Fruit fly (Drosophila melanogaster) whole organism, prepupa: ENCODE results near the gene CG6028.

ENCODE experiments used
- Blimp-1 ChIP-seq: fragments of 200-800 bp; sonication (Bioruptor generic); optimal IDR thresholded peaks from 3 replicates; lab custom pipeline; 2017; ENCODE audit warnings: missing biosample characterization, missing genetic modification characterization, mild to moderate bottlenecking, moderate library complexity, missing genetic modification reagents
- CG10631 ChIP-seq: fragments of 200-800 bp; sonication (Bioruptor generic); optimal IDR thresholded peaks from 2 replicates; lab custom pipeline; 2016; ENCODE audit warnings: missing biosample characterization, missing genetic modification characterization
- CG10669 ChIP-seq: fragments of 200-800 bp; sonication (Bioruptor generic); optimal IDR thresholded peaks from 3 replicates; lab custom pipeline; 2018; ENCODE audit warnings: missing biosample characterization, mild to moderate bottlenecking, missing genetic modification characterization, moderate library complexity
- CG11294 ChIP-seq: fragments of 200-800 bp; sonication (Bioruptor generic); IDR thresholded peaks from 2 replicates; pipeline ENCODE4 v1.3.6; 2022; ENCODE audit warnings: missing biosample characterization, missing genetic modification characterization
- CG11762 ChIP-seq: fragments of 200-800 bp; sonication (Bioruptor generic); optimal IDR thresholded peaks from 3 replicates; lab custom pipeline; 2016; ENCODE audit warnings: missing biosample characterization, missing genetic modification characterization; ENCODE audit not compliant: insufficient read depth
- CG11902 ChIP-seq: fragments of 200-800 bp; sonication (Bioruptor generic); optimal IDR thresholded peaks from 3 replicates; lab custom pipeline; 2016; ENCODE audit warnings: missing biosample characterization, missing genetic modification characterization
- CG1621 ChIP-seq: fragments of 200-800 bp; sonication (Bioruptor generic); optimal IDR thresholded peaks from 3 replicates; lab custom pipeline; 2018; ENCODE audit warnings: missing biosample characterization, mild to moderate bottlenecking, missing genetic modification characterization
- CG31627 ChIP-seq: fragments of 200-800 bp; sonication (Bioruptor generic); optimal IDR thresholded peaks from 3 replicates; lab custom pipeline; 2016; ENCODE audit warnings: missing biosample characterization, missing genetic modification characterization
- CG32006 ChIP-seq: fragments of 200-800 bp; sonication (Bioruptor generic); optimal IDR thresholded peaks from 3 replicates; lab custom pipeline; 2017; ENCODE audit warnings: missing biosample characterization, mild to moderate bottlenecking, missing genetic modification characterization
- CG3919 ChIP-seq: fragments of 200-800 bp; sonication (Bioruptor generic); optimal IDR thresholded peaks from 3 replicates; lab custom pipeline; 2016; ENCODE audit warnings: missing biosample characterization, missing genetic modification characterization
- CG6163 ChIP-seq: fragments of 200-800 bp; sonication (Bioruptor generic); IDR thresholded peaks from 3 replicates; pipeline ENCODE4 v1.3.6; 2022; ENCODE audit warnings: missing biosample characterization, missing genetic modification characterization
- CG6276 ChIP-seq: fragments of 200-800 bp; sonication (Bioruptor generic); optimal IDR thresholded peaks from 2 replicates; lab custom pipeline; 2017; ENCODE audit warnings: missing biosample characterization, mild to moderate bottlenecking, missing genetic modification characterization
- CG6792 ChIP-seq: fragments of 200-800 bp; sonication (Bioruptor generic); optimal IDR thresholded peaks from 3 replicates; lab custom pipeline; 2016; ENCODE audit warnings: missing biosample characterization, missing genetic modification characterization
- CG6808 ChIP-seq: fragments of 200-800 bp; sonication (Bioruptor generic); optimal IDR thresholded peaks from 3 replicates; lab custom pipeline; 2017; ENCODE audit warnings: missing biosample characterization, missing genetic modification characterization, mild to moderate bottlenecking, moderate library complexity, missing genetic modification reagents
- CG6854 ChIP-seq: fragments of 200-800 bp; sonication (Bioruptor generic); optimal IDR thresholded peaks from 2 replicates; lab custom pipeline; 2017; ENCODE audit warnings: missing biosample characterization, mild to moderate bottlenecking, missing genetic modification characterization
- CG7368 ChIP-seq: fragments of 200-800 bp; sonication (Bioruptor generic); optimal IDR thresholded peaks from 3 replicates; lab custom pipeline; 2016; ENCODE audit warnings: missing biosample characterization, missing genetic modification characterization
- CG8319 ChIP-seq: fragments of 200-800 bp; sonication (Bioruptor generic); optimal IDR thresholded peaks from 3 replicates; lab custom pipeline; 2016; ENCODE audit warnings: missing biosample characterization, missing genetic modification characterization
- CG8632 ChIP-seq: fragments of 200-800 bp; sonication (Bioruptor generic); optimal IDR thresholded peaks from 3 replicates; lab custom pipeline; 2016; ENCODE audit warnings: missing biosample characterization, missing genetic modification characterization
- CG9139 ChIP-seq: fragments of 200-800 bp; sonication (Bioruptor generic); optimal IDR thresholded peaks from 3 replicates; lab custom pipeline; 2017; ENCODE audit warnings: missing biosample characterization, mild to moderate bottlenecking, missing genetic modification characterization
- Eip75B ChIP-seq: fragments of 200-800 bp; sonication (Bioruptor generic); optimal IDR thresholded peaks from 3 replicates; lab custom pipeline; 2016; ENCODE audit warnings: missing biosample characterization, missing genetic modification characterization
- Eip78C ChIP-seq: fragments of 200-800 bp; sonication (Bioruptor generic); peaks from one replicate; lab custom pipeline; 2016; ENCODE audit warnings: missing biosample characterization, missing genetic modification characterization
- Gug ChIP-seq: fragments of 200-800 bp; sonication (Bioruptor generic); IDR thresholded peaks from 2 replicates; pipeline ENCODE4 v1.3.6; 2022; ENCODE audit warnings: missing biosample characterization, missing genetic modification characterization
- Hr38 ChIP-seq: sonication (Bioruptor generic); optimal IDR thresholded peaks from 2 replicates; lab custom pipeline; 2016; ENCODE audit warnings: missing biosample characterization, missing genetic modification characterization
- Hr39 ChIP-seq: fragments of 200-800 bp; sonication (Bioruptor generic); optimal IDR thresholded peaks from 2 replicates; lab custom pipeline; 2016; ENCODE audit warnings: missing biosample characterization, missing genetic modification characterization
- Hr4 ChIP-seq: fragments of 200-800 bp; sonication (Bioruptor generic); optimal IDR thresholded peaks from 3 replicates; lab custom pipeline; 2016; ENCODE audit warnings: missing biosample characterization, missing genetic modification characterization
- Lpt ChIP-seq: fragments of 200-800 bp; sonication (Bioruptor generic); optimal IDR thresholded peaks from 3 replicates; lab custom pipeline; 2016; ENCODE audit warnings: missing biosample characterization, missing genetic modification characterization
- Met ChIP-seq: fragments of 200-800 bp; sonication (Bioruptor generic); optimal IDR thresholded peaks from 3 replicates; lab custom pipeline; 2016; ENCODE audit warnings: missing biosample characterization, missing genetic modification characterization
- OdsH ChIP-seq: fragments of 200-800 bp; sonication (Bioruptor generic); optimal IDR thresholded peaks from 3 replicates; lab custom pipeline; 2016; ENCODE audit warnings: missing biosample characterization, missing genetic modification characterization
- Smox ChIP-seq: fragments of 200-800 bp; sonication (Bioruptor generic); optimal IDR thresholded peaks from 3 replicates; lab custom pipeline; 2016; ENCODE audit warnings: missing biosample characterization, missing genetic modification characterization
- Sox102F ChIP-seq: fragments of 200-800 bp; sonication (Bioruptor generic); optimal IDR thresholded peaks from 2 replicates; lab custom pipeline; 2016; ENCODE audit warnings: missing biosample characterization, mild to moderate bottlenecking, missing genetic modification characterization
- Sox14 ChIP-seq: fragments of 200-800 bp; sonication (Bioruptor generic); optimal IDR thresholded peaks from 3 replicates; lab custom pipeline; 2016; ENCODE audit warnings: missing biosample characterization, missing genetic modification characterization
- Sox15 ChIP-seq: fragments of 200-800 bp; sonication (Bioruptor generic); optimal IDR thresholded peaks from 3 replicates; lab custom pipeline; 2016; ENCODE audit warnings: missing biosample characterization, missing genetic modification characterization
- acj6 ChIP-seq: fragments of 200-800 bp; sonication (Bioruptor generic); optimal IDR thresholded peaks from 3 replicates; lab custom pipeline; 2016; ENCODE audit warnings: missing biosample characterization, missing genetic modification characterization
- cyc ChIP-seq: fragments of 200-800 bp; sonication (Bioruptor generic); optimal IDR thresholded peaks from 3 replicates; lab custom pipeline; 2016; ENCODE audit warnings: missing biosample characterization, missing genetic modification characterization
- dac ChIP-seq: fragments of 200-800 bp; sonication (Bioruptor generic); optimal IDR thresholded peaks from 2 replicates; lab custom pipeline; 2017; ENCODE audit warnings: missing biosample characterization, mild to moderate bottlenecking, missing genetic modification characterization
- dsx ChIP-seq: fragments of 200-800 bp; optimal IDR thresholded peaks from 3 replicates; lab custom pipeline; 2019; ENCODE audit warnings: missing biosample characterization, mild to moderate bottlenecking, missing genetic modification characterization, moderate library complexity; ENCODE audit not compliant: poor library complexity, severe bottlenecking
- eg ChIP-seq: fragments of 200-800 bp; sonication (Bioruptor generic); IDR thresholded peaks from 3 replicates; pipeline ENCODE4 v1.3.6; 2022; ENCODE audit warnings: missing biosample characterization, missing genetic modification characterization
- esn ChIP-seq: fragments of 200-800 bp; sonication (Bioruptor generic); optimal IDR thresholded peaks from 2 replicates; lab custom pipeline; 2016; ENCODE audit warnings: missing biosample characterization, mild to moderate bottlenecking, missing genetic modification characterization, moderate library complexity
- fd59A ChIP-seq: fragments of 200-800 bp; sonication (Bioruptor generic); optimal IDR thresholded peaks from 2 replicates; lab custom pipeline; 2017; ENCODE audit warnings: missing biosample characterization, mild to moderate bottlenecking, missing genetic modification characterization, missing genetic modification reagents
- lz ChIP-seq: fragments of 200-800 bp; sonication (Bioruptor generic); optimal IDR thresholded peaks from 3 replicates; lab custom pipeline; 2016; ENCODE audit warnings: missing biosample characterization, missing genetic modification characterization
- net ChIP-seq: fragments of 200-800 bp; sonication (Bioruptor generic); optimal IDR thresholded peaks from 3 replicates; lab custom pipeline; 2016; ENCODE audit warnings: missing biosample characterization, missing genetic modification characterization
- pdm3 ChIP-seq: fragments of 200-800 bp; sonication (Bioruptor generic); optimal IDR thresholded peaks from 3 replicates; lab custom pipeline; 2016; ENCODE audit warnings: missing biosample characterization, missing genetic modification characterization
- salr ChIP-seq, 2 experiments: fragments of 200-800 bp; sonication (Bioruptor generic); optimal IDR thresholded peaks; 3 replicates each; lab custom pipeline; 2016 to 2018; ENCODE audit warnings: missing biosample characterization in 2 of 2, missing genetic modification characterization in 2 of 2, mild to moderate bottlenecking in 1 of 2
- spab ChIP-seq: fragments of 200-800 bp; sonication (Bioruptor generic); optimal IDR thresholded peaks from 2 replicates; lab custom pipeline; 2017; ENCODE audit warnings: missing biosample characterization, mild to moderate bottlenecking, missing genetic modification characterization, missing genetic modification reagents
- ss ChIP-seq, 2 experiments: fragments of 200-800 bp; sonication (Bioruptor generic); optimal IDR thresholded peaks; 2 replicates in 1 of 2; 3 replicates in 1 of 2; lab custom pipeline; 2017 to 2018; ENCODE audit warnings: mild to moderate bottlenecking in 2 of 2, missing biosample characterization in 2 of 2, missing genetic modification characterization in 2 of 2, moderate library complexity in 1 of 2
- svp ChIP-seq: fragments of 200-800 bp; sonication (Bioruptor generic); peaks from one replicate; lab custom pipeline; 2016; ENCODE audit warnings: missing biosample characterization, missing genetic modification characterization
- topi ChIP-seq: fragments of 200-800 bp; sonication (Bioruptor generic); optimal IDR thresholded peaks from 3 replicates; lab custom pipeline; 2016; ENCODE audit warnings: missing biosample characterization, missing genetic modification characterization
- vri ChIP-seq: fragments of 200-800 bp; sonication (Bioruptor generic); optimal IDR thresholded peaks from 3 replicates; lab custom pipeline; 2016; ENCODE audit warnings: missing biosample characterization, mild to moderate bottlenecking, missing genetic modification characterization

CG6028 gene

dm6 chr3R:22052235-22052634, 26.9 kb upstream of the CG6028 start:
- TF ChIP-seq dsx (peak; percentile 17), net (GFP tag; lab: Kevin White, UChicago) (no peak), CG6792 (GFP tag; lab: Kevin White, UChicago) (no peak)
- TF ChIP-seq, all 60 proteins: peak for 1

- TF ChIP-seq svp (no peak), acj6 (peak; percentile 36), ss (GFP tag; optimal IDR thresholded peaks at IDR 0.05; lab: Kevin White, UChicago) (peak in 1 of 2 experiments; percentile 26), CG9139 (GFP tag; lab: Kevin White, UChicago) (no peak), eg (GFP tag; lab: Robert Waterston, UW) (peak; percentile 82), CG8319 (GFP tag; lab: Kevin White, UChicago) (no peak), Hr39 (GFP tag; lab: Kevin White, UChicago) (peak; percentile 12), Eip78C (GFP tag; lab: Kevin White, UChicago) (peak; percentile 85), CG6854 (GFP tag; lab: Kevin White, UChicago) (no peak), CG7368 (GFP tag; lab: Kevin White, UChicago) (no peak), CG6276 (GFP tag; lab: Kevin White, UChicago) (peak; percentile 66), CG1621 (tag; lab: Kevin White, UChicago) (no peak), net (GFP tag; lab: Kevin White, UChicago) (peak; percentile 62), Lpt (GFP tag; lab: Kevin White, UChicago) (peak; percentile 65), CG3919 (GFP tag; lab: Kevin White, UChicago) (peak; percentile 61), esn (GFP tag; lab: Kevin White, UChicago) (peak; percentile 53), Hr38 (GFP tag; lab: Kevin White, UChicago) (no peak), CG8632 (GFP tag; lab: Kevin White, UChicago) (peak; percentile 31), cyc (peak; percentile 5), Blimp-1 (GFP tag; lab: Kevin White, UChicago) (no peak), vri (peak; percentile 1), CG10669 (GFP tag; lab: Kevin White, UChicago) (peak; percentile 52), CG10631 (peak; percentile 56), OdsH (GFP tag; lab: Kevin White, UChicago) (peak; percentile 60), CG6792 (GFP tag; lab: Kevin White, UChicago) (peak; percentile 29), pdm3 (GFP tag; lab: Kevin White, UChicago) (peak; percentile 51), CG6163 (GFP tag; lab: Robert Waterston, UW) (peak; percentile 72), CG11902 (GFP tag; lab: Kevin White, UChicago) (no peak), Met (GFP tag; lab: Kevin White, UChicago) (peak; percentile 39), spab (peak; percentile 41), Sox15 (GFP tag; lab: Kevin White, UChicago) (no peak), lz (GFP tag; lab: Kevin White, UChicago) (peak; percentile 15), Eip75B (peak; percentile 50), Hr4 (peak; percentile 79), Smox (GFP tag; lab: Kevin White, UChicago) (no peak), CG11294 (peak; percentile 60), CG32006 (peak; percentile 83), Gug (GFP tag; lab: Robert Waterston, UW) (peak; percentile 68), dsx (peak; percentile 62), dac (GFP tag; lab: Kevin White, UChicago) (peak; percentile 39), Sox102F (GFP tag; lab: Kevin White, UChicago) (no peak), topi (GFP tag; lab: Kevin White, UChicago) (peak; percentile 31), salr (GFP tag; optimal IDR thresholded peaks at IDR 0.05; lab: Kevin White, UChicago) (peak in 1 of 2 experiments; percentile 50), CG11762 (GFP tag; lab: Kevin White, UChicago) (peak; percentile 28), Sox14 (peak; percentile 56), fd59A (GFP tag; lab: Kevin White, UChicago) (peak; percentile 32), CG6808 (GFP tag; lab: Kevin White, UChicago) (peak; percentile 23), CG31627 (GFP tag; lab: Kevin White, UChicago) (peak; percentile 11)
Measured at dm6 chr3R:22049134-22049796, 24.0 kb upstream of the CG6028 start.
